Worm (Caenorhabditis elegans) whole organism, young adult: Measurements from ENCODE around the gene hst-3.2.

Experiments
- B0035.1 ChIP-seq: sonication (generic microtip); optimal IDR thresholded peaks from 2 replicates; lab custom pipeline; 2016; ENCODE audit warnings: missing genetic modification characterization, mild to moderate bottlenecking, missing compliant biosample characterization, missing genotype, missing genetic modification reagents
- B0261.1 ChIP-seq: sonication (generic microtip); optimal IDR thresholded peaks from 2 replicates; lab custom pipeline; 2016; ENCODE audit warnings: mild to moderate bottlenecking, missing genetic modification characterization, moderate library complexity, missing compliant biosample characterization
- C06A6.2 ChIP-seq: fragments of 200-800 bp; sonication (Bioruptor generic); conservative IDR thresholded peaks from 2 replicates; pipeline ENCODE4 v1.3.6; 2022; ENCODE audit warnings: missing genetic modification characterization, missing compliant biosample characterization
- C17E4.6 ChIP-seq: fragments of 200-800 bp; sonication (Bioruptor generic); IDR thresholded peaks from 2 replicates; pipeline ENCODE4 v1.3.6; 2022; ENCODE audit warnings: missing genetic modification reagents, missing genetic modification characterization, missing compliant biosample characterization
- D2030.7 ChIP-seq: fragments of 200-800 bp; sonication (Bioruptor generic); IDR thresholded peaks from 2 replicates; pipeline ENCODE4 v1.3.6; 2022; ENCODE audit warnings: missing genetic modification reagents, missing genetic modification characterization, missing compliant biosample characterization
- F33H1.4 ChIP-seq: fragments of 200-800 bp; sonication (Bioruptor generic); IDR thresholded peaks from 2 replicates; pipeline ENCODE4 v1.3.6; 2022; ENCODE audit warnings: missing genetic modification reagents, missing genetic modification characterization, missing compliant biosample characterization
- F55B11.4 ChIP-seq: sonication (generic microtip); optimal IDR thresholded peaks from 2 replicates; lab custom pipeline; 2016; ENCODE audit warnings: missing compliant biosample characterization, missing genetic modification characterization, borderline replicate concordance; ENCODE audit not compliant: insufficient read depth
- F57C9.4 ChIP-seq: sonication (generic microtip); optimal IDR thresholded peaks from 2 replicates; lab custom pipeline; 2017; ENCODE audit warnings: mild to moderate bottlenecking, missing genetic modification characterization, missing compliant biosample characterization
- K12H6.12 ChIP-seq: fragments of 200-800 bp; sonication (Bioruptor generic); optimal IDR thresholded peaks from 2 replicates; lab custom pipeline; 2018; ENCODE audit warnings: mild to moderate bottlenecking, missing genetic modification characterization, missing compliant biosample characterization
- T07F8.4 ChIP-seq: sonication (generic microtip); optimal IDR thresholded peaks from 2 replicates; lab custom pipeline; 2016; ENCODE audit warnings: mild to moderate bottlenecking, missing genetic modification characterization, moderate library complexity, missing compliant biosample characterization
- T26A5.8 ChIP-seq: sonication (generic microtip); optimal IDR thresholded peaks from 2 replicates; lab custom pipeline; 2016; ENCODE audit warnings: missing genetic modification characterization, missing compliant biosample characterization
- Y95B8A.8 ChIP-seq: fragments of 200-800 bp; sonication (Bioruptor generic); IDR thresholded peaks from 2 replicates; pipeline ENCODE4 v1.3.6; 2022; ENCODE audit warnings: missing genetic modification reagents, missing genetic modification characterization, missing compliant biosample characterization
- akir-1 ChIP-seq: fragments of 200-800 bp; sonication (Bioruptor generic); optimal IDR thresholded peaks from 2 replicates; lab custom pipeline; 2018; ENCODE audit warnings: mild to moderate bottlenecking, missing genetic modification characterization, moderate library complexity, missing compliant biosample characterization
- aptf-2 ChIP-seq: fragments of 200-800 bp; sonication (Bioruptor generic); conservative IDR thresholded peaks from 2 replicates; pipeline ENCODE4 v1.3.6; 2022; ENCODE audit warnings: missing genetic modification reagents, missing genetic modification characterization, missing compliant biosample characterization
- athp-1 ChIP-seq: sonication (generic microtip); optimal IDR thresholded peaks from 2 replicates; lab custom pipeline; 2017; ENCODE audit warnings: mild to moderate bottlenecking, missing genetic modification characterization, missing compliant biosample characterization
- bed-1 ChIP-seq: fragments of 200-800 bp; sonication (Bioruptor generic); IDR thresholded peaks from 2 replicates; pipeline ENCODE4 v1.3.6; 2022; ENCODE audit warnings: missing genetic modification reagents, missing genetic modification characterization, missing compliant biosample characterization
- ccch-3 ChIP-seq: fragments of 200-800 bp; sonication (Bioruptor generic); optimal IDR thresholded peaks from 2 replicates; lab custom pipeline; 2018; ENCODE audit warnings: mild to moderate bottlenecking, missing genetic modification characterization, missing compliant biosample characterization
- ceh-79 ChIP-seq: sonication (generic microtip); optimal IDR thresholded peaks from 2 replicates; lab custom pipeline; 2017; ENCODE audit warnings: mild to moderate bottlenecking, missing genetic modification characterization, missing compliant biosample characterization
- ceh-91 ChIP-seq: fragments of 200-800 bp; sonication (Bioruptor generic); IDR thresholded peaks from 2 replicates; pipeline ENCODE4 v1.3.6; 2022; ENCODE audit warnings: missing genetic modification reagents, missing genetic modification characterization, missing compliant biosample characterization
- die-1 ChIP-seq: sonication (generic microtip); optimal IDR thresholded peaks from 2 replicates; lab custom pipeline; 2016; ENCODE audit warnings: missing genotype, mild to moderate bottlenecking, missing genetic modification characterization, missing compliant biosample characterization
- hmg-20 ChIP-seq: fragments of 200-800 bp; sonication (Bioruptor generic); IDR thresholded peaks from 2 replicates; pipeline ENCODE4 v1.3.6; 2022; ENCODE audit warnings: missing genetic modification reagents, missing genetic modification characterization, missing compliant biosample characterization
- hrde-1 ChIP-seq: sonication (generic microtip); optimal IDR thresholded peaks from 2 replicates; lab custom pipeline; 2016; ENCODE audit warnings: missing genetic modification characterization, mild to moderate bottlenecking, missing compliant biosample characterization, moderate library complexity, missing genotype, missing genetic modification reagents, borderline replicate concordance
- let-526 ChIP-seq: fragments of 200-800 bp; sonication (Bioruptor generic); IDR thresholded peaks from 2 replicates; pipeline ENCODE4 v1.3.6; 2022; ENCODE audit warnings: missing genetic modification reagents, missing genetic modification characterization, missing compliant biosample characterization
- lin-35 ChIP-seq, 3 experiments: fragments of 150-350 bp in 2 of 3; sonication (generic microtip) in 1 of 3; optimal IDR thresholded peaks; 2 replicates each; lab custom pipeline; 2014 to 2018; ENCODE audit warnings: missing biosample characterization in 3 of 3, missing genetic modification characterization in 3 of 3, missing genetic modification reagents in 3 of 3
- lin-54 ChIP-seq: fragments of 200-800 bp; sonication (Bioruptor generic); optimal IDR thresholded peaks from 2 replicates; lab custom pipeline; 2018; ENCODE audit warnings: mild to moderate bottlenecking, missing genetic modification characterization, missing compliant biosample characterization
- lsl-1 ChIP-seq: fragments of 200-800 bp; sonication (Bioruptor generic); optimal IDR thresholded peaks from 2 replicates; lab custom pipeline; 2018; ENCODE audit warnings: mild to moderate bottlenecking, missing genetic modification characterization, moderate library complexity, missing compliant biosample characterization
- madf-6 ChIP-seq: fragments of 200-800 bp; sonication (Bioruptor generic); IDR thresholded peaks from 2 replicates; pipeline ENCODE4 v1.3.6; 2022; ENCODE audit warnings: missing genetic modification reagents, missing genetic modification characterization, missing compliant biosample characterization
- madf-8 ChIP-seq: fragments of 200-800 bp; sonication (Bioruptor generic); conservative IDR thresholded peaks from 2 replicates; pipeline ENCODE4 v1.3.6; 2022; ENCODE audit warnings: missing genetic modification reagents, missing genetic modification characterization, missing compliant biosample characterization
- mcd-1 ChIP-seq: fragments of 200-800 bp; sonication (Bioruptor generic); IDR thresholded peaks from 2 replicates; pipeline ENCODE4 v1.3.6; 2022; ENCODE audit warnings: missing genetic modification reagents, missing genetic modification characterization, missing compliant biosample characterization
- mxl-1 ChIP-seq: sonication (generic microtip); optimal IDR thresholded peaks from 2 replicates; lab custom pipeline; 2016; ENCODE audit warnings: missing genetic modification characterization, missing compliant biosample characterization
- nhr-80 ChIP-seq: sonication (generic microtip); optimal IDR thresholded peaks from 2 replicates; lab custom pipeline; 2016; ENCODE audit warnings: missing genetic modification characterization, missing compliant biosample characterization
- snpc-1.1 ChIP-seq: sonication (generic microtip); optimal IDR thresholded peaks from 2 replicates; lab custom pipeline; 2017; ENCODE audit warnings: missing genetic modification characterization, mild to moderate bottlenecking, missing compliant biosample characterization, antibody characterized with exemption, moderate library complexity, missing genotype, missing genetic modification reagents; ENCODE audit not compliant: insufficient read depth
- snpc-1.3 ChIP-seq: sonication (generic microtip); optimal IDR thresholded peaks from 2 replicates; lab custom pipeline; 2017; ENCODE audit warnings: missing genetic modification characterization, mild to moderate bottlenecking, missing compliant biosample characterization, antibody characterized with exemption, moderate library complexity, missing genotype, missing genetic modification reagents; ENCODE audit not compliant: insufficient read depth
- snpc-3.4 ChIP-seq: sonication (generic microtip); optimal IDR thresholded peaks from 2 replicates; lab custom pipeline; 2017; ENCODE audit warnings: missing genetic modification characterization, mild to moderate bottlenecking, missing compliant biosample characterization, antibody characterized with exemption, moderate library complexity, missing genotype, missing genetic modification reagents
- tbx-9 ChIP-seq: sonication (generic microtip); optimal IDR thresholded peaks from 2 replicates; lab custom pipeline; 2016; ENCODE audit warnings: borderline replicate concordance, missing genetic modification characterization, inconsistent platforms, missing compliant biosample characterization
- tlf-1 ChIP-seq: fragments of 200-800 bp; sonication (Bioruptor generic); optimal IDR thresholded peaks from 2 replicates; lab custom pipeline; 2018; ENCODE audit warnings: mild to moderate bottlenecking, missing genetic modification characterization, missing compliant biosample characterization
- ztf-18 ChIP-seq: sonication (generic microtip); optimal IDR thresholded peaks from 2 replicates; lab custom pipeline; 2016; ENCODE audit warnings: missing genotype, mild to moderate bottlenecking, missing genetic modification characterization, missing compliant biosample characterization
- ztf-25 ChIP-seq: fragments of 200-800 bp; sonication (Bioruptor generic); IDR thresholded peaks from 2 replicates; pipeline ENCODE4 v1.3.6; 2022; ENCODE audit warnings: missing genetic modification reagents, missing genetic modification characterization, missing compliant biosample characterization

Gene hst-3.2

ce11 chrX:2931852-2932251 is 8.1 kb upstream of the hst-3.2 start (continued):
- TF ChIP-seq hrde-1 (tag; lab: Kevin White, UChicago) (no peak), K12H6.12 (tag; lab: Kevin White, UChicago) (no peak), nhr-80 (tag; lab: Kevin White, UChicago) (peak; percentile 89), lin-54 (GFP tag; lab: Kevin White, UChicago) (no peak), F55B11.4 (tag; lab: Kevin White, UChicago) (no peak), F57C9.4 (no peak)
- TF ChIP-seq, all 124 proteins: peak for 9

- TF ChIP-seq athp-1 (tag; lab: Kevin White, UChicago) = no peak
- no peak for TF ChIP-seq snpc-1.3 (tag; lab: Kevin White, UChicago)
- TF ChIP-seq C06A6.2 (GFP tag; lab: Robert Waterston, UW) = no peak
- no peak for TF ChIP-seq snpc-3.4 (tag; lab: Kevin White, UChicago)
- no peak for TF ChIP-seq D2030.7
- TF ChIP-seq ccch-3 (GFP tag; lab: Kevin White, UChicago) = no peak
- no peak for TF ChIP-seq F57C9.4
- no peak for TF ChIP-seq F33H1.4 (GFP tag; lab: Robert Waterston, UW)
Observed at ce11 chrX:2928089-2928488, 4.3 kb upstream of the hst-3.2 start.

ce11 chrX:2927576-2927975 is 3.8 kb upstream of the hst-3.2 start:
- TF ChIP-seq T26A5.8 (tag; lab: Kevin White, UChicago) = no peak
- no peak for TF ChIP-seq bed-1 (GFP tag; lab: Robert Waterston, UW)
- TF ChIP-seq snpc-1.1 (tag; lab: Kevin White, UChicago) = no peak
- no peak for TF ChIP-seq ceh-91
- TF ChIP-seq let-526 (GFP tag; lab: Robert Waterston, UW) = no peak
- no peak for TF ChIP-seq tbx-9 (tag; lab: Kevin White, UChicago)
- TF ChIP-seq snpc-3.4 (tag; lab: Kevin White, UChicago) = no peak
- TF ChIP-seq mxl-1 (tag; lab: Kevin White, UChicago) = no peak
- no peak for TF ChIP-seq hmg-20 (GFP tag; lab: Robert Waterston, UW)
- no peak for TF ChIP-seq K12H6.12 (tag; lab: Kevin White, UChicago)
- TF ChIP-seq Y95B8A.8 (GFP tag; lab: Robert Waterston, UW) = no peak
- no peak for TF ChIP-seq F33H1.4 (GFP tag; lab: Robert Waterston, UW)
- TF ChIP-seq die-1 = no peak
- TF ChIP-seq tlf-1 (GFP tag; lab: Kevin White, UChicago) = no peak
- no peak for TF ChIP-seq B0035.1 (tag; lab: Kevin White, UChicago)
- no peak for TF ChIP-seq C17E4.6 (GFP tag; lab: Robert Waterston, UW)
- TF ChIP-seq F57C9.4 = no peak

ce11 chrX:2925950-2926349 is 2.2 kb upstream of the hst-3.2 start:
- no peak for TF ChIP-seq akir-1 (GFP tag; lab: Kevin White, UChicago)
- no peak for TF ChIP-seq F55B11.4 (tag; lab: Kevin White, UChicago)
- no peak for TF ChIP-seq tlf-1 (GFP tag; lab: Kevin White, UChicago)
- TF ChIP-seq B0261.1 (tag; lab: Kevin White, UChicago) = no peak
- TF ChIP-seq aptf-2 (GFP tag; lab: Robert Waterston, UW) = no peak
- TF ChIP-seq ztf-18 (tag; lab: Kevin White, UChicago) = no peak
- no peak for TF ChIP-seq T07F8.4 (tag; lab: Kevin White, UChicago)
- TF ChIP-seq ccch-3 (GFP tag; lab: Kevin White, UChicago) = no peak
- TF ChIP-seq snpc-3.4 (tag; lab: Kevin White, UChicago) = no peak
- no peak for TF ChIP-seq lin-35 (GFP tag; optimal IDR thresholded peaks at IDR 0.05; lab: Kevin White, UChicago)
- TF ChIP-seq bed-1 (GFP tag; lab: Robert Waterston, UW) = no peak
- no peak for TF ChIP-seq Y95B8A.8 (GFP tag; lab: Robert Waterston, UW)
- TF ChIP-seq madf-6 = no peak
- no peak for TF ChIP-seq ztf-25
- no peak for TF ChIP-seq lin-54 (GFP tag; lab: Kevin White, UChicago)
- no peak for TF ChIP-seq madf-8 (GFP tag; lab: Robert Waterston, UW)
- no peak for TF ChIP-seq lsl-1
- no peak for TF ChIP-seq mcd-1 (GFP tag; lab: Robert Waterston, UW)
- TF ChIP-seq ceh-79 = no peak
- no peak for TF ChIP-seq mxl-1 (tag; lab: Kevin White, UChicago)
- TF ChIP-seq, all 124 proteins: peak for 0
